Fruit fly (Drosophila melanogaster): ENCODE measurements around the gene ATPsynG.

Gene ATPsynG

dm6 chr2L:10988026-10988425 is 11.8 kb upstream of the ATPsynG start:
- TF ChIP-seq CG14655 (GFP tag; optimal IDR thresholded peaks at IDR 0.05) (no peak), CG8301 (tag; optimal IDR thresholded peaks at IDR 0.05) (no peak), Ets98B (GFP tag; IDR thresholded peaks at IDR 0.05) (no peak), rn (GFP tag; IDR thresholded peaks at IDR 0.05) (no peak), CG9948 (tag; optimal IDR thresholded peaks at IDR 0.05) (no peak), CG10348 (GFP tag; IDR thresholded peaks at IDR 0.05) (no peak), Pif1A (GFP tag; optimal IDR thresholded peaks at IDR 0.05) (no peak), CG17806 (tag; optimal IDR thresholded peaks at IDR 0.05) (no peak), CG13204 (GFP tag; optimal IDR thresholded peaks at IDR 0.05) (no peak), D1 (tag; optimal IDR thresholded peaks at IDR 0.05) (no peak), CG4496 (GFP tag; IDR thresholded peaks at IDR 0.05) (no peak), EcR (GFP tag; optimal IDR thresholded peaks at IDR 0.05) (no peak), CG32121 (GFP tag; IDR thresholded peaks at IDR 0.05) (no peak)

DNA sequence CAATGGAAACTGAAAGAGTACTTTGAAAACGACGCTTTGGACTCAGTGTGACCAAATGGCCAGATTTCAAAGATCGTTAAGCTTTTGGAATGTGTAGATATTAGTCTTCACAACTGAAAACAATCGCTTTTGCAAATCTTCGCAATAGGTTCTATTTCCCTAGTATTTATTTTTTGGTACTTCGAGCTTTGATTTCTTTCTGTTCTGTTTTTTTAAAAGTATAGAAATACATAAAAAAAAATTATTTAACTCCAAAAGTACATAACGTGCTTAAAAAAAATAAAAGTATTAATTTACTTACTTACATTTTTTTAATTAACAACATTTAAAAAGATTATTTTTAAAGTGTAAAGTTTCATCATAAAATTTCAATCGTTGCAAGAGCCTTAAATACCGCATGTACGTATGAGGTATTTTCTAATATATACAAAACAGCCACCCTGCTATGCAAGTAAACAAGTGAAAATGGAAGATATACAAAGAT is 11.2 kb upstream of the ATPsynG start, which contains the start of the genes piwi and CG12253:
Gene piwi, minus strand, starts transcription at position 51 of the 484 bp plus-strand sequence.
Gene CG12253, plus strand, starts transcription at position 437 of the 484 bp plus-strand sequence.
- TF ChIP-seq CG8301 (tag; optimal IDR thresholded peaks at IDR 0.05) (no peak), Snoo (tag; optimal IDR thresholded peaks at IDR 0.05) (peak; percentile 55), CG13204 (GFP tag; optimal IDR thresholded peaks at IDR 0.05) (no peak), CG15710 (tag; optimal IDR thresholded peaks at IDR 0.05) (peak; percentile 85), CG9948 (tag; optimal IDR thresholded peaks at IDR 0.05) (peak; percentile 74), Pif1A (GFP tag; optimal IDR thresholded peaks at IDR 0.05) (no peak), CG10348 (GFP tag; IDR thresholded peaks at IDR 0.05) (no peak; the same call in 1 of the 2 replicates), Ets98B (GFP tag; IDR thresholded peaks at IDR 0.05) (no peak), gl (tag; optimal IDR thresholded peaks at IDR 0.05) (no peak), fd96Ca (GFP tag; IDR thresholded peaks at IDR 0.05) (no peak), CG4496 (GFP tag; IDR thresholded peaks at IDR 0.05) (no peak), CG12605 (GFP tag; IDR thresholded peaks at IDR 0.05) (no peak), EcR (GFP tag; optimal IDR thresholded peaks at IDR 0.05) (no peak), CG32121 (GFP tag; IDR thresholded peaks at IDR 0.05) (no peak), rn (GFP tag; IDR thresholded peaks at IDR 0.05) (no peak), CG8159 (tag; optimal IDR thresholded peaks at IDR 0.05) (no peak), CG17806 (tag; optimal IDR thresholded peaks at IDR 0.05) (no peak), CG34367 (tag; optimal IDR thresholded peaks at IDR 0.05) (peak; percentile 70), CG14655 (GFP tag; optimal IDR thresholded peaks at IDR 0.05) (no peak), D1 (tag; optimal IDR thresholded peaks at IDR 0.05) (no peak), Pif1B (GFP tag; optimal IDR thresholded peaks at IDR 0.05) (no peak)

dm6 chr2L:10986138-10986537 is 9.9 kb upstream of the ATPsynG start:
- TF ChIP-seq CG17806 (tag; optimal IDR thresholded peaks at IDR 0.05) (peak; percentile 6), Ets98B (GFP tag; IDR thresholded peaks at IDR 0.05) (peak; percentile 70), CG4496 (GFP tag; IDR thresholded peaks at IDR 0.05) (peak; percentile 52; the same call in 2 of the 3 replicates), Pif1A (GFP tag; optimal IDR thresholded peaks at IDR 0.05) (no peak), gl (tag; optimal IDR thresholded peaks at IDR 0.05) (no peak), CG32121 (GFP tag; IDR thresholded peaks at IDR 0.05) (peak; percentile 46), CG14655 (GFP tag; optimal IDR thresholded peaks at IDR 0.05) (no peak), Snoo (tag; optimal IDR thresholded peaks at IDR 0.05) (no peak), CG12605 (GFP tag; IDR thresholded peaks at IDR 0.05) (no peak), rn (GFP tag; IDR thresholded peaks at IDR 0.05) (no peak), D1 (tag; optimal IDR thresholded peaks at IDR 0.05) (no peak), fd96Ca (GFP tag; IDR thresholded peaks at IDR 0.05) (no peak), EcR (GFP tag; optimal IDR thresholded peaks at IDR 0.05) (no peak), CG9948 (tag; optimal IDR thresholded peaks at IDR 0.05) (no peak), CG34367 (tag; optimal IDR thresholded peaks at IDR 0.05) (no peak), CG13204 (GFP tag; optimal IDR thresholded peaks at IDR 0.05) (no peak), CG8301 (tag; optimal IDR thresholded peaks at IDR 0.05) (no peak), CG8159 (tag; optimal IDR thresholded peaks at IDR 0.05) (no peak)

dm6 chr2L:10976864-10977586 is 826 bp upstream of the ATPsynG start:
- no peak for TF ChIP-seq CG8301 (tag; optimal IDR thresholded peaks at IDR 0.05)
- peak; percentile 55 for TF ChIP-seq EcR (GFP tag; optimal IDR thresholded peaks at IDR 0.05)

DNA sequence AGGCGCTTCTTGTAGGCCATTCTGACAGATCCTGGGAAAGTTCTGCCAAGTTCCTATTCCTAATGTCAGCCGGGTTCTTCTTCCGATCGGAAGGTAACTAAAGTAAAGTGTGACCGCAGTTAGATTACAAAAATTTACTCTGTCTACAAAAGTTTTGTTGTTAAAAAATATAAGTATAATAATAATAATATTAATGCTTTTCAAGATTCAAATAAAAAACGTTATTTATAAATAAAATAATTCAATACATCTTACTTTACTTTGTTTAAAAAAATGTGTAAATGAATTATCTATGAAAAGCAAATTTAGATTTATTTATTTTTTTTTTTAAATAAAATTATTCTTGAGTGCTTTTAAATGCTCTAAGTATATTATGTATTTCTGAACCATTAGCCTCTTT is 1.0 kb downstream of the ATPsynG start, which contains the start of gene abo:
Gene abo, minus strand, starts transcription at position 101 of the 400 bp plus-strand sequence.
- TF ChIP-seq gl (tag; optimal IDR thresholded peaks at IDR 0.05) (no peak), CG13204 (GFP tag; optimal IDR thresholded peaks at IDR 0.05) (no peak), fd96Ca (GFP tag; IDR thresholded peaks at IDR 0.05) (no peak), CG32121 (GFP tag; IDR thresholded peaks at IDR 0.05) (no peak), CG15710 (tag; optimal IDR thresholded peaks at IDR 0.05) (no peak), CG8159 (tag; optimal IDR thresholded peaks at IDR 0.05) (no peak), CG12605 (GFP tag; IDR thresholded peaks at IDR 0.05) (no peak), Snoo (tag; optimal IDR thresholded peaks at IDR 0.05) (no peak), CG8301 (tag; optimal IDR thresholded peaks at IDR 0.05) (no peak), CG4496 (GFP tag; IDR thresholded peaks at IDR 0.05) (no peak), Ets98B (GFP tag; IDR thresholded peaks at IDR 0.05) (no peak), EcR (GFP tag; optimal IDR thresholded peaks at IDR 0.05) (no peak), D1 (tag; optimal IDR thresholded peaks at IDR 0.05) (no peak), rn (GFP tag; IDR thresholded peaks at IDR 0.05) (no peak), CG34367 (tag; optimal IDR thresholded peaks at IDR 0.05) (no peak), CG14655 (GFP tag; optimal IDR thresholded peaks at IDR 0.05) (no peak), CG17806 (tag; optimal IDR thresholded peaks at IDR 0.05) (no peak), Pif1A (GFP tag; optimal IDR thresholded peaks at IDR 0.05) (no peak), CG10348 (GFP tag; IDR thresholded peaks at IDR 0.05) (no peak), CG9948 (tag; optimal IDR thresholded peaks at IDR 0.05) (no peak)

All from whole organism, pupa.